In the genomic region with DNA sequence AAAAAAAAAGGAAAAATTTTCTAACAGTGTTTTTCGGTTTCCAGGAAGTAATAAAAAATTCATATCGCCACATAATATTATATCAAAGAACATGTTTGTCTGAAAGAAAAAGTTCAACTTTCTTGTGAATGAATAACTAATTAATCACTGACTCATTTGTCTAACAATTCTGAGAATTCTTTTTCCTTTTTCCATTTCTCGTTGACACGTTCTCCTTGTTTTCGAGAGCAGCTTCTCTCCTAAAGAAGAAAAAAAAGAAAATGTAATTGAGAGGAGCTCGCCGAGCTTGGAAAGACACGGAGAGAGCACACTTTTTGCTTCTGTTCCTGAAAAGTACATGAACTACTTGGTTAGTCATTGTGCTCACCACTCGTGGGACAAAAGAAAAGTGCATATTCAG, we compare ENCODE assay signal across 4 worm cellular contexts.
TF ChIP-seq lines count a peak whose summit lies in the region.

No protein-coding gene starts in this region.

TF ChIP-seq in whole organism, L1 larva, 84 proteins besides CTCF, POLR2A, EP300 and RAD21:
- TF ChIP-seq ztf-11 (tag; optimal IDR thresholded peaks at IDR 0.05; lab: Kevin White, UChicago): no peak
- TF ChIP-seq irx-1 (tag; optimal IDR thresholded peaks at IDR 0.05; lab: Kevin White, UChicago): no peak
- no peak for TF ChIP-seq nhr-19 (GFP tag; conservative IDR thresholded peaks at IDR 0.05; lab: Robert Waterston, UW)
- TF ChIP-seq nhr-77 (tag; optimal IDR thresholded peaks at IDR 0.05; lab: Kevin White, UChicago): no peak
- peak; percentile 13 for TF ChIP-seq egl-13 (tag; optimal IDR thresholded peaks at IDR 0.05; lab: Kevin White, UChicago)
- peak; percentile 51 for TF ChIP-seq unc-86 (tag; optimal IDR thresholded peaks at IDR 0.05; lab: Kevin White, UChicago)
- TF ChIP-seq efl-1 (optimal IDR thresholded peaks at IDR 0.05; lab: Kevin White, UChicago): no peak
- peak in 1 of 2 experiments; percentile 86 for TF ChIP-seq efl-1 (GFP tag; optimal IDR thresholded peaks at IDR 0.05 in 1 of 2; lab: Kevin White, UChicago)
- TF ChIP-seq tbx-2 (tag; optimal IDR thresholded peaks at IDR 0.05; lab: Kevin White, UChicago): no peak
- no peak for TF ChIP-seq jun-1 (tag; optimal IDR thresholded peaks at IDR 0.05; lab: Kevin White, UChicago)
- TF ChIP-seq nhr-47 (tag; optimal IDR thresholded peaks at IDR 0.05; lab: Kevin White, UChicago): peak; percentile 36
- no peak for TF ChIP-seq aha-1 (tag; optimal IDR thresholded peaks at IDR 0.05; lab: Kevin White, UChicago)
- peak; percentile 41 for TF ChIP-seq nhr-71 (tag; optimal IDR thresholded peaks at IDR 0.05; lab: Kevin White, UChicago)
- peak; percentile 54 for TF ChIP-seq fkh-8 (tag; optimal IDR thresholded peaks at IDR 0.05; lab: Kevin White, UChicago)
- TF ChIP-seq nhr-84 (tag; optimal IDR thresholded peaks at IDR 0.05; lab: Kevin White, UChicago): no peak
- TF ChIP-seq dsc-1 (tag; optimal IDR thresholded peaks at IDR 0.05; lab: Kevin White, UChicago): peak; percentile 69
- TF ChIP-seq unc-98 (GFP tag; IDR thresholded peaks at IDR 0.05; lab: Robert Waterston, UW): no peak
- TF ChIP-seq ets-5 (GFP tag; IDR thresholded peaks at IDR 0.05; lab: Robert Waterston, UW): no peak
- TF ChIP-seq lir-3 (tag; optimal IDR thresholded peaks at IDR 0.05; lab: Kevin White, UChicago; ENCODE audit: poor library complexity): no peak
- TF ChIP-seq lsy-2 (tag; optimal IDR thresholded peaks at IDR 0.05; lab: Kevin White, UChicago): no peak
- TF ChIP-seq nhr-28 (tag; optimal IDR thresholded peaks at IDR 0.05; lab: Kevin White, UChicago): no peak
- TF ChIP-seq skn-1 (tag; optimal IDR thresholded peaks at IDR 0.05; lab: Kevin White, UChicago): no peak
- TF ChIP-seq lin-35 (GFP tag; optimal IDR thresholded peaks at IDR 0.05; lab: Kevin White, UChicago): no peak

TF ChIP-seq in whole organism, L2 larva, 48 proteins besides CTCF, POLR2A, EP300 and RAD21:
- TF ChIP-seq C34F6.9 (tag; optimal IDR thresholded peaks at IDR 0.05; lab: Kevin White, UChicago) (peak; percentile 75), crh-2 (tag; optimal IDR thresholded peaks at IDR 0.05; lab: Kevin White, UChicago) (peak; percentile 29), lsy-2 (tag; optimal IDR thresholded peaks at IDR 0.05; lab: Kevin White, UChicago) (peak in 1 of 2 experiments; percentile 24), unc-55 (GFP tag; optimal IDR thresholded peaks at IDR 0.05; lab: Kevin White, UChicago) (peak; percentile 62), lin-13 (GFP tag; optimal IDR thresholded peaks at IDR 0.05; lab: Kevin White, UChicago) (peak; percentile 7), nhr-77 (tag; optimal IDR thresholded peaks at IDR 0.05; lab: Kevin White, UChicago) (no peak), unc-39 (tag; optimal IDR thresholded peaks at IDR 0.05; lab: Kevin White, UChicago) (no peak)

TF ChIP-seq in whole organism, L3 larva, 47 proteins besides CTCF, POLR2A, EP300 and RAD21:
- peak; percentile 19 for TF ChIP-seq nfya-1 (tag; optimal IDR thresholded peaks at IDR 0.05; lab: Kevin White, UChicago; ENCODE audit: insufficient read depth)
- no peak for TF ChIP-seq mdl-1 (tag; optimal IDR thresholded peaks at IDR 0.05; lab: Kevin White, UChicago)

TF ChIP-seq in whole organism, L4 larva, 104 proteins besides CTCF, POLR2A, EP300 and RAD21:
- TF ChIP-seq ctbp-1 (GFP tag; IDR thresholded peaks at IDR 0.05; lab: Robert Waterston, UW) (no peak), aha-1 (tag; lab: Kevin White, UChicago) (peak; percentile 92), php-3 (GFP tag; IDR thresholded peaks at IDR 0.05; lab: Robert Waterston, UW) (no peak), zfp-3 (GFP tag; conservative IDR thresholded peaks at IDR 0.05; lab: Robert Waterston, UW) (no peak), nhr-48 (tag; optimal IDR thresholded peaks at IDR 0.05; lab: Kevin White, UChicago) (no peak), zag-1 (tag; optimal IDR thresholded peaks at IDR 0.05; lab: Kevin White, UChicago) (no peak), dve-1 (tag; optimal IDR thresholded peaks at IDR 0.05; lab: Kevin White, UChicago; ENCODE audit: insufficient read depth) (no peak), lsy-2 (tag; optimal IDR thresholded peaks at IDR 0.05; lab: Kevin White, UChicago) (peak in 1 of 2 experiments; percentile 15), fkh-10 (GFP tag; optimal IDR thresholded peaks at IDR 0.05; lab: Kevin White, UChicago) (peak; percentile 4), daf-16 (GFP tag; optimal IDR thresholded peaks at IDR 0.05; lab: Kevin White, UChicago) (no peak), daf-16 (tag; optimal IDR thresholded peaks at IDR 0.05; lab: Kevin White, UChicago) (peak; percentile 2), pha-4 (GFP tag; IDR thresholded peaks at IDR 0.05; lab: Robert Waterston, UW) (no peak), pha-4 (tag; optimal IDR thresholded peaks at IDR 0.05; lab: Kevin White, UChicago) (no peak)

Comparison
In these comparisons a context has a peak if more than half of its experiments do, and no peak if none do; other contexts are left out.
1. Of the 29 proteins assayed by ChIP-seq in both whole organism, L4 larva and whole organism, L1 larva: peak only in whole organism, L4 larva: aha-1 and fkh-10; only in whole organism, L1 larva: none; in both: none; in neither: 26; mixed calls (peak in some experiments, not most) for 1.